Fruit fly (Drosophila melanogaster): ENCODE results near the gene CG17726.

The CG17726 gene

dm6 chr3R:11211291-11212061 is 15.1 kb upstream of the CG17726 start (continued):
- TF ChIP-seq CG8478 (optimal IDR thresholded peaks at IDR 0.05) (no peak), emc (GFP tag; optimal IDR thresholded peaks at IDR 0.05) (peak; percentile 20), CG11560 (tag; IDR thresholded peaks at IDR 0.05) (no peak), otp (GFP tag; IDR thresholded peaks at IDR 0.05) (no peak; the same call in 2 of the 3 replicates), CG3065 (GFP tag; optimal IDR thresholded peaks at IDR 0.05) (peak; percentile 55), D19B (GFP tag; optimal IDR thresholded peaks at IDR 0.05) (peak; percentile 57), CG2116 (GFP tag; optimal IDR thresholded peaks at IDR 0.05) (peak; percentile 18), CG31441 (GFP tag; IDR thresholded peaks at IDR 0.05) (peak; percentile 62), inv (GFP tag; IDR thresholded peaks at IDR 0.05; ENCODE audit: partially characterized antibody) (peak; percentile 32; the same call in 1 of the 2 replicates), ac (GFP tag; optimal IDR thresholded peaks at IDR 0.05) (no peak), BEAF-32 (GFP tag; optimal IDR thresholded peaks at IDR 0.05) (peak; percentile 5), CG15073 (GFP tag; optimal IDR thresholded peaks at IDR 0.05) (no peak), ind (GFP tag; optimal IDR thresholded peaks at IDR 0.05) (peak; percentile 83), ranshi (GFP tag; IDR thresholded peaks at IDR 0.05) (peak; percentile 68), CG14441 (GFP tag; IDR thresholded peaks at IDR 0.05) (peak; percentile 83), slp2 (GFP tag; optimal IDR thresholded peaks at IDR 0.05) (peak; percentile 25), ro (GFP tag; IDR thresholded peaks at IDR 0.05) (peak; percentile 53), sqz (GFP tag; optimal IDR thresholded peaks at IDR 0.05) (peak; percentile 10), GATAe (GFP tag; conservative IDR thresholded peaks at IDR 0.05) (no peak), corto (GFP tag; optimal IDR thresholded peaks at IDR 0.05) (no peak), Doc2 (GFP tag; IDR thresholded peaks at IDR 0.05) (no peak), MESR4 (GFP tag; optimal IDR thresholded peaks at IDR 0.05) (peak; percentile 57), pum (GFP tag; optimal IDR thresholded peaks at IDR 0.05) (peak; percentile 67), CG10959 (GFP tag; IDR thresholded peaks at IDR 0.05) (no peak), mirr (GFP tag; optimal IDR thresholded peaks at IDR 0.05) (peak; percentile 68), btn (GFP tag; optimal IDR thresholded peaks at IDR 0.05) (no peak), crol (GFP tag; IDR thresholded peaks at IDR 0.05) (peak; percentile 56; the same call in 1 of the 2 replicates), CG10543 (GFP tag; optimal IDR thresholded peaks at IDR 0.05) (peak; percentile 84), CG4328 (GFP tag; optimal IDR thresholded peaks at IDR 0.05) (no peak), CG12744 (GFP tag; optimal IDR thresholded peaks at IDR 0.05) (peak; percentile 64), dimm (GFP tag; IDR thresholded peaks at IDR 0.05) (0 out of 2 replicates have a peak, but pooled peaks have one; percentile 27), CG11093 (GFP tag; IDR thresholded peaks at IDR 0.05) (peak; percentile 57; the same call in 1 of the 3 replicates), dm (GFP tag; optimal IDR thresholded peaks at IDR 0.05) (peak; percentile 97), Drgx (GFP tag; IDR thresholded peaks at IDR 0.05) (peak; percentile 70), CG8290 (GFP tag; optimal IDR thresholded peaks at IDR 0.05) (peak; percentile 62), CG8290 (tag; optimal IDR thresholded peaks at IDR 0.05) (peak in 1 of 2 experiments; percentile 81), CG7357 (GFP tag; IDR thresholded peaks at IDR 0.05) (peak; percentile 51; the same call in 1 of the 3 replicates), ap (GFP tag; IDR thresholded peaks at IDR 0.05) (peak; percentile 39; the same call in 1 of the 2 replicates), zen (tag; optimal IDR thresholded peaks at IDR 0.05) (peak; percentile 53), CG15696 (tag; optimal IDR thresholded peaks at IDR 0.05) (peak; percentile 18), Fer3 (tag; optimal IDR thresholded peaks at IDR 0.05) (peak; percentile 82), gsb-n (tag; optimal IDR thresholded peaks at IDR 0.05) (peak; percentile 45), esg (GFP tag; conservative IDR thresholded peaks at IDR 0.05) (peak; percentile 52), CG8388 (GFP tag; optimal IDR thresholded peaks at IDR 0.05) (peak; percentile 43), slou (GFP tag; optimal IDR thresholded peaks at IDR 0.05) (peak; percentile 57), CG1602 (GFP tag; optimal IDR thresholded peaks at IDR 0.05) (peak; percentile 23), CG4820 (GFP tag; optimal IDR thresholded peaks at IDR 0.05) (peak; percentile 83), CG6272 (GFP tag; IDR thresholded peaks at IDR 0.05) (peak; percentile 54; the same call in 1 of the 2 replicates), oc (tag; optimal IDR thresholded peaks at IDR 0.05) (no peak), CG17802 (tag; optimal IDR thresholded peaks at IDR 0.05) (peak; percentile 38)

All from whole organism, embryonic.